Worm (Caenorhabditis elegans): Measurements from ENCODE around the gene gcc-1.
A peak's percentile ranks its signal among the peaks of the same experiment; 100 is the strongest.

DNA sequence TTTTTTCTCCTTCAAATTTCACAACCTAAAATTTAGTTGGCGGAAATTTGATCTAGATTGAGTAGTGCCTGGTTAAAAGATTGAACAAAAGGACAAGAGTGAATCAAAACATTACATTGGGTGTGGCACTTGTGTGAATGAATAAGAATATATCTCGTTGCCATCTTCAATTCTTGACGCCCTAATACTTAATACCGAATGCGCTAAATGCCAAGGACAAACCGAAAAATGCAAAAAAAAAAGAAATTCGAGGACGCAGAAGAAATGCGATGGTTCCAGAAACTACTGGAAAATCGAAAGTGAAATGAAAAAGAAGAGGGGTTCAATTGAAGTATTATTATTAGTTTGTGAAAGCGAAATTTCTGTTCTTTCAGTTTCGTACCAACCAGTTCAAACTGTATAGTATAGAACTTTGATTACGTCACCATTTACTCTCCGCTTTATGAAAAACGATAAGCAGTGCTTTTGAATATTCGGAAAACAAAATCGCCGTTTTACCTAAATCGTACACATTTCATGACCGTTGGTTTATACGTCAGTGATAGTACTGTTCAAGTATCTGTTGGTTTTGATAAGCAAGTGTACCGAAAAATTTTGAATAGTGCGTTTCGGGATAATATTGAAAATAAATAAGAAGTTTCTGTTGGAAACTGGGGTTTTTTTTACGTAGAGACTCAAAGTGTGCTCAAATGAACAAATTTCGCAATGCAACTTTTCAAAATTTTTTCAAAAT is 4.5 kb upstream of the gcc-1 start:
- TF ChIP-seq efl-1 (GFP tag; optimal IDR thresholded peaks at IDR 0.05) (no peak), madf-6 (GFP tag; IDR thresholded peaks at IDR 0.05) (no peak), snpc-1.1 (tag; optimal IDR thresholded peaks at IDR 0.05; ENCODE audit: insufficient read depth) (no peak), ztf-26 (tag; optimal IDR thresholded peaks at IDR 0.05) (no peak), cebp-1 (GFP tag; IDR thresholded peaks at IDR 0.05) (no peak), cebp-1 (tag; optimal IDR thresholded peaks at IDR 0.05) (peak; percentile 22), K12H6.12 (tag; optimal IDR thresholded peaks at IDR 0.05) (no peak), ZK185.1 (tag; optimal IDR thresholded peaks at IDR 0.05; ENCODE audit: poor library complexity, severe bottlenecking) (no peak), dpl-1 (GFP tag; optimal IDR thresholded peaks at IDR 0.05) (no peak), snpc-4 (GFP tag; optimal IDR thresholded peaks at IDR 0.05) (no peak), snpc-4 (tag; optimal IDR thresholded peaks at IDR 0.05) (no peak), aptf-2 (GFP tag; conservative IDR thresholded peaks at IDR 0.05) (no peak), B0336.3 (GFP tag; IDR thresholded peaks at IDR 0.05) (no peak)
